Fruit fly (Drosophila melanogaster): ENCODE results near the gene Hsp23.

Gene Hsp23

dm6 chr3L:9399013-9399750, 17.5 kb downstream of the Hsp23 start, which contains the start of gene CG4080 (continued):
- TF ChIP-seq CG13894 (tag; optimal IDR thresholded peaks at IDR 0.05) (peak; percentile 1), scrt (GFP tag; optimal IDR thresholded peaks at IDR 0.05) (peak; percentile 46), HLHmδ (GFP tag; optimal IDR thresholded peaks at IDR 0.05) (no peak), gfzf (GFP tag; optimal IDR thresholded peaks at IDR 0.05) (peak; percentile 90), CG18764 (GFP tag; optimal IDR thresholded peaks at IDR 0.05) (no peak), CG4328 (GFP tag; optimal IDR thresholded peaks at IDR 0.05) (no peak), bowl (GFP tag; IDR thresholded peaks at IDR 0.05) (no peak), mld (GFP tag; IDR thresholded peaks at IDR 0.05; ENCODE audit: partially characterized antibody) (0 out of 3 replicates have a peak, but pooled peaks have one; percentile 33), CG17912 (GFP tag; optimal IDR thresholded peaks at IDR 0.05) (peak; percentile 34), CG14710 (tag; optimal IDR thresholded peaks at IDR 0.05) (peak; percentile 80), shn (GFP tag; optimal IDR thresholded peaks at IDR 0.05) (no peak), CG2875 (GFP tag; optimal IDR thresholded peaks at IDR 0.05) (no peak), CG3163 (GFP tag; optimal IDR thresholded peaks at IDR 0.05) (no peak), Hsf (GFP tag; optimal IDR thresholded peaks at IDR 0.05) (peak; percentile 28), Oaz (GFP tag; IDR thresholded peaks at IDR 0.05) (no peak), CG13424 (tag; optimal IDR thresholded peaks at IDR 0.05) (peak; percentile 17), Doc3 (GFP tag; IDR thresholded peaks at IDR 0.05; ENCODE audit: partially characterized antibody) (peak; percentile 84), Hr51 (GFP tag; optimal IDR thresholded peaks at IDR 0.05) (no peak), CG4820 (GFP tag; optimal IDR thresholded peaks at IDR 0.05) (no peak), ci (GFP tag; IDR thresholded peaks at IDR 0.05) (no peak), CG14667 (GFP tag; IDR thresholded peaks at IDR 0.05) (no peak), amos (GFP tag; IDR thresholded peaks at IDR 0.05; ENCODE audit: partially characterized antibody) (peak; percentile 76; the same call in 1 of the 2 replicates), tin (GFP tag; optimal IDR thresholded peaks at IDR 0.05) (no peak), CG10565 (GFP tag; optimal IDR thresholded peaks at IDR 0.05) (no peak), CG18262 (tag; optimal IDR thresholded peaks at IDR 0.05) (no peak), CG1024 (GFP tag; IDR thresholded peaks at IDR 0.05) (no peak), Dll (GFP tag; IDR thresholded peaks at IDR 0.05; ENCODE audit: partially characterized antibody) (peak; percentile 89), chm (GFP tag; IDR thresholded peaks at IDR 0.05) (peak; percentile 13; the same call in 1 of the 2 replicates), caup (GFP tag; optimal IDR thresholded peaks at IDR 0.05; ENCODE audit: severe bottlenecking) (peak; percentile 33), slp2 (GFP tag; optimal IDR thresholded peaks at IDR 0.05) (no peak), slbo (GFP tag; IDR thresholded peaks at IDR 0.05) (no peak), tll (GFP tag; optimal IDR thresholded peaks at IDR 0.05) (no peak), Adf1 (GFP tag; IDR thresholded peaks at IDR 0.05) (no peak), CG5180 (GFP tag; optimal IDR thresholded peaks at IDR 0.05) (no peak), Six4 (GFP tag; optimal IDR thresholded peaks at IDR 0.05) (no peak), Hr78 (GFP tag; optimal IDR thresholded peaks at IDR 0.05) (no peak), CTCF (GFP tag; optimal IDR thresholded peaks at IDR 0.05) (no peak), Sox102F (GFP tag; optimal IDR thresholded peaks at IDR 0.05) (no peak), B-H2 (GFP tag; optimal IDR thresholded peaks at IDR 0.05) (peak; percentile 61), gro (GFP tag; optimal IDR thresholded peaks at IDR 0.05) (no peak), z (GFP tag; IDR thresholded peaks at IDR 0.05) (no peak), kay (GFP tag; optimal IDR thresholded peaks at IDR 0.05) (no peak), Hmr (GFP tag; optimal IDR thresholded peaks at IDR 0.05) (peak; percentile 42), psq (GFP tag; optimal IDR thresholded peaks at IDR 0.05) (no peak), Xrp1 (GFP tag; IDR thresholded peaks at IDR 0.05) (no peak; the same call in 1 of the 2 replicates), fd3F (GFP tag; optimal IDR thresholded peaks at IDR 0.05) (no peak), CG4404 (GFP tag; IDR thresholded peaks at IDR 0.05) (no peak), luna (GFP tag; optimal IDR thresholded peaks at IDR 0.05) (no peak), CG31441 (GFP tag; IDR thresholded peaks at IDR 0.05) (0 out of 2 replicates have a peak, but pooled peaks have one; percentile 44)

Data from whole organism, embryonic.